Worm (Caenorhabditis elegans): ENCODE data around the gene F10D7.5.

Gene F10D7.5

ce11 chrX:17381975-17382374, 9.4 kb downstream of the F10D7.5 start, which contains the start of gene F10D7.4:
F10D7.4 (minus strand) TSS chrX:17382075.
- no peak for TF ChIP-seq scrt-1 (GFP tag; IDR thresholded peaks at IDR 0.05)

DNA sequence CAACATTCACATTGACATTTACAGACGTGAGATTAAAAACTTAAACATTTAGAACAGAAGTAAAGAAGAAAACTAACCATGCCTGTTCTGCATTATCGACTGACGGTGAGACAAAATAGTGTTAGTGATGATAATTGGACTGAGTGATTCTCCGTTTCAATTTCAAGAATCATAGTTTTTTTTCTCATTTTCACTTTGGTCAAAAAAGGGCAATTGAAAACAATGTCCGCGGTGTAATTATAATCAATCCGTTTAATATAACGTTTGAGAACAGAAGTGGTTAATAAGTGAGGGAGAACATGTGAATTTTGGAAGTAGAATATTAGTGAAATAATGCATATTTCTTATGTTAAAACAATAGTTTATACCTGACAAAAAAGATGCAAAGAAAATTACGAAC, 11.7 kb downstream of the F10D7.5 start, which contains the start of gene F10D7.10:
TSS of gene F10D7.10 (minus strand) at position 101 of the 400 bp plus-strand sequence.
- TF ChIP-seq flt-1 (GFP tag; IDR thresholded peaks at IDR 0.05) (no peak), tra-4 (tag; optimal IDR thresholded peaks at IDR 0.05) (no peak), B0310.2 (tag; optimal IDR thresholded peaks at IDR 0.05) (no peak), sea-1 (GFP tag; conservative IDR thresholded peaks at IDR 0.05) (no peak), ama-1 (optimal IDR thresholded peaks at IDR 0.05) (no peak), ceh-13 (GFP tag; optimal IDR thresholded peaks at IDR 0.05) (no peak), ceh-36 (tag; optimal IDR thresholded peaks at IDR 0.05) (no peak), hmbx-1 (tag; optimal IDR thresholded peaks at IDR 0.05) (no peak), pes-1 (GFP tag; IDR thresholded peaks at IDR 0.05) (no peak), hnd-1 (tag; optimal IDR thresholded peaks at IDR 0.05) (no peak)

DNA sequence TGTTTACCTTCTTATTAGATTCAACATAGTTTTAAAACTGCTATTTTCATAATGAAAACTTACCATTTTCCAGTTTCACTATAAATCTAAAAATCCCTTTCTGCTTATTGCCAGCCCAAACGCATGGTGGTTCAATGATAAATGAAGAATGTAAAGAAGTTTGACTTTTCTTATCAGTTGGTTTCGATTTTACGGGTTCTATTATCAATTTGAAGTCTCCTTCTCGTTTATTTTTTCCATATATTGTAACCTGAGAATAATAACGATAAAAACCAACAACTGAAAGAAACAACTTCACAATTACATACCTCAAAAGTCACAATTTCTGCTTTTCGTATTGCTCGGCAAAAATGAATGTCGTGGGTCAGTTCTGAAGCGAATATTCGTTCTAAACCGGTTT, 12.4 kb downstream of the F10D7.5 start:
- no peak for TF ChIP-seq sea-1 (GFP tag; conservative IDR thresholded peaks at IDR 0.05)

DNA sequence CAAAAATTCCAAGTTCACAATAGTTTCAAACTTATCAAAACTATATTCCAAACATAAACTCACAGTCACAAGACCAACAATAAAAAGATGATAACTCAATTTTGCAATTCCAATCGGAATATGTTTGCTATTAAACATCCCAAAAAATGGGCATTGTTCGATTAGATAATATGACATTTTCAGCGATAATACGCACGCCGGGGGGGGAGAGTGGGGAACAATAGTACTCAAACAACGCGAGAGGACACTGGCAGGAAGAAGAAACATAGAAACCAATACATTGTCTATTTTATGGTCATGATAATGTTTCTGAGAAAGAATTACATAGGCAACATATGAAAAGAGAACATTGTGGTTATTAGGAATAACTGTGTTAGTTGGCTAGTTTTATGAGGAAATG, 15.5 kb downstream of the F10D7.5 start:
- TF ChIP-seq scrt-1 (GFP tag; IDR thresholded peaks at IDR 0.05) (no peak), tbx-37 (GFP tag; conservative IDR thresholded peaks at IDR 0.05) (no peak), F13C5.2 (tag; optimal IDR thresholded peaks at IDR 0.05) (no peak), aly-1 (tag; optimal IDR thresholded peaks at IDR 0.05) (no peak), ceh-36 (tag; optimal IDR thresholded peaks at IDR 0.05) (no peak), hnd-1 (tag; optimal IDR thresholded peaks at IDR 0.05) (no peak), sea-1 (GFP tag; conservative IDR thresholded peaks at IDR 0.05) (no peak), hmbx-1 (tag; optimal IDR thresholded peaks at IDR 0.05) (no peak), flt-1 (GFP tag; IDR thresholded peaks at IDR 0.05) (no peak), pes-1 (GFP tag; IDR thresholded peaks at IDR 0.05) (no peak), tra-4 (tag; optimal IDR thresholded peaks at IDR 0.05) (no peak), B0310.2 (tag; optimal IDR thresholded peaks at IDR 0.05) (no peak), tbx-11 (GFP tag; IDR thresholded peaks at IDR 0.05) (no peak), hmg-4 (GFP tag; optimal IDR thresholded peaks at IDR 0.05) (no peak), ama-1 (optimal IDR thresholded peaks at IDR 0.05) (no peak), ets-7 (tag; optimal IDR thresholded peaks at IDR 0.05) (no peak), ceh-13 (GFP tag; optimal IDR thresholded peaks at IDR 0.05) (no peak)

ce11 chrX:17374534-17374933, 16.9 kb downstream of the F10D7.5 start, which contains the start of gene F10D7.3:
F10D7.3 (minus strand) TSS chrX:17374634.
- TF ChIP-seq ceh-13 (GFP tag; optimal IDR thresholded peaks at IDR 0.05) = no peak
- no peak for TF ChIP-seq tbx-11 (GFP tag; IDR thresholded peaks at IDR 0.05)
- TF ChIP-seq ama-1 (optimal IDR thresholded peaks at IDR 0.05) = no peak
- TF ChIP-seq B0310.2 (tag; optimal IDR thresholded peaks at IDR 0.05) = no peak
- no peak for TF ChIP-seq aly-1 (tag; optimal IDR thresholded peaks at IDR 0.05)
- TF ChIP-seq hmg-4 (GFP tag; optimal IDR thresholded peaks at IDR 0.05) = no peak
- TF ChIP-seq pes-1 (GFP tag; IDR thresholded peaks at IDR 0.05) = no peak
- no peak for TF ChIP-seq hnd-1 (tag; optimal IDR thresholded peaks at IDR 0.05)
- TF ChIP-seq sea-1 (GFP tag; conservative IDR thresholded peaks at IDR 0.05) = no peak
- TF ChIP-seq scrt-1 (GFP tag; IDR thresholded peaks at IDR 0.05) = no peak
- TF ChIP-seq flt-1 (GFP tag; IDR thresholded peaks at IDR 0.05) = no peak
- no peak for TF ChIP-seq F13C5.2 (tag; optimal IDR thresholded peaks at IDR 0.05)
- no peak for TF ChIP-seq hmbx-1 (tag; optimal IDR thresholded peaks at IDR 0.05)
- TF ChIP-seq tbx-37 (GFP tag; conservative IDR thresholded peaks at IDR 0.05) = no peak
- no peak for TF ChIP-seq ets-7 (tag; optimal IDR thresholded peaks at IDR 0.05)

DNA sequence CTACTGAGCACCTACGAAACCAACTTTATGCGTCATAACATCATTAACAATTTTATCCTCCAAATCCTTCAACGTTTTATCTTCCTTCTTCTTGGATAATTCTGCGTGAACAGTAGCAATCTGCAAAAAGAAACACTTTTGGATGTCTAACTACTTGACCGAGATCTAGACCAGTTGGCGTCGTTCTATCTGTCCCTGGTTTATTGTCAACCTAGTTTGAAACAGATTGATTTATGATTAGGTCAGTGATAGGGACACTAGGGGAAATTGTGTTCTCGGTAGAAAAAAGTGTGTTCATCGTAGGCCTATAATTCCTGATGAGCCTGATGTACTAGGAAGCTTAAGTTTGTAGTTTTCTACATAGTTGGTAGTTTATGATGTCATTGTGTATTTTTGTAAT, 17.5 kb downstream of the F10D7.5 start:
- no peak for TF ChIP-seq aly-1 (tag; optimal IDR thresholded peaks at IDR 0.05)
- TF ChIP-seq sea-1 (GFP tag; conservative IDR thresholded peaks at IDR 0.05) = no peak
- TF ChIP-seq ets-7 (tag; optimal IDR thresholded peaks at IDR 0.05) = no peak
- no peak for TF ChIP-seq hnd-1 (tag; optimal IDR thresholded peaks at IDR 0.05)
- TF ChIP-seq ama-1 (optimal IDR thresholded peaks at IDR 0.05) = no peak
- TF ChIP-seq tbx-37 (GFP tag; conservative IDR thresholded peaks at IDR 0.05) = no peak
- no peak for TF ChIP-seq ceh-36 (tag; optimal IDR thresholded peaks at IDR 0.05)
- no peak for TF ChIP-seq tra-4 (tag; optimal IDR thresholded peaks at IDR 0.05)
- no peak for TF ChIP-seq F13C5.2 (tag; optimal IDR thresholded peaks at IDR 0.05)
- no peak for TF ChIP-seq B0310.2 (tag; optimal IDR thresholded peaks at IDR 0.05)
- no peak for TF ChIP-seq pes-1 (GFP tag; IDR thresholded peaks at IDR 0.05)
- TF ChIP-seq hmbx-1 (tag; optimal IDR thresholded peaks at IDR 0.05) = no peak

ce11 chrX:17369514-17369913, 21.9 kb downstream of the F10D7.5 start:
- TF ChIP-seq tra-4 (tag; optimal IDR thresholded peaks at IDR 0.05) (no peak), aly-1 (tag; optimal IDR thresholded peaks at IDR 0.05) (no peak), tbx-37 (GFP tag; conservative IDR thresholded peaks at IDR 0.05) (no peak), tbx-11 (GFP tag; IDR thresholded peaks at IDR 0.05) (no peak), B0310.2 (tag; optimal IDR thresholded peaks at IDR 0.05) (no peak), ets-7 (tag; optimal IDR thresholded peaks at IDR 0.05) (no peak), hmbx-1 (tag; optimal IDR thresholded peaks at IDR 0.05) (no peak), ceh-13 (GFP tag; optimal IDR thresholded peaks at IDR 0.05) (no peak), flt-1 (GFP tag; IDR thresholded peaks at IDR 0.05) (no peak), pes-1 (GFP tag; IDR thresholded peaks at IDR 0.05) (no peak), ama-1 (optimal IDR thresholded peaks at IDR 0.05) (no peak), hmg-4 (GFP tag; optimal IDR thresholded peaks at IDR 0.05) (no peak), F13C5.2 (tag; optimal IDR thresholded peaks at IDR 0.05) (no peak), hnd-1 (tag; optimal IDR thresholded peaks at IDR 0.05) (no peak), ceh-36 (tag; optimal IDR thresholded peaks at IDR 0.05) (no peak)

DNA sequence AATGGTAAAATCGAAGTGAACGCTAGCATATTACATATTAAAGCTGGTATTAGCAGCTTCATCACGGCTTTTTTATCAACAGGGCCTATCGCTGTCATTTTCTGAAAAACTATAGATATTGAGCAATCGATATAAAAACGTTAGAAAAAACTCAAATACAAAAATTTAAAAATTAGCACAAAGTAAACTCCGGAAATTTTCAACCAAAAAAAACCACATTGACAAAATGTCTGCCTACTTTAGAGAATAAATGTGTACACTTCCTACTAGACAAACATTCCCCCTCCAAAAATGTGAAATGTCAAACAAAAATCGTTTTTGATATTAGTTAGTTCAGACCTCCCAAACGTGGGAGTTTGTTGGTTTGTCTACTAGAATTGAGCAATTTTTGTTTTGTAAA, 22.9 kb downstream of the F10D7.5 start, which contains the start of gene mfsd-10:
TSS of gene mfsd-10 (minus strand) at position 101 of the 400 bp plus-strand sequence.
- TF ChIP-seq hmbx-1 (tag; optimal IDR thresholded peaks at IDR 0.05) (no peak), pes-1 (GFP tag; IDR thresholded peaks at IDR 0.05) (no peak), tbx-37 (GFP tag; conservative IDR thresholded peaks at IDR 0.05) (no peak), B0310.2 (tag; optimal IDR thresholded peaks at IDR 0.05) (no peak), ets-7 (tag; optimal IDR thresholded peaks at IDR 0.05) (no peak), tbx-11 (GFP tag; IDR thresholded peaks at IDR 0.05) (no peak), ceh-36 (tag; optimal IDR thresholded peaks at IDR 0.05) (no peak), scrt-1 (GFP tag; IDR thresholded peaks at IDR 0.05) (no peak), tra-4 (tag; optimal IDR thresholded peaks at IDR 0.05) (no peak), hmg-4 (GFP tag; optimal IDR thresholded peaks at IDR 0.05) (no peak), ceh-13 (GFP tag; optimal IDR thresholded peaks at IDR 0.05) (no peak)

All from whole organism, early embryonic.